Worm (Caenorhabditis elegans): ENCODE measurements around the gene ZK84.2.

- TF ChIP-seq nhr-28 (tag; optimal IDR thresholded peaks at IDR 0.05) (no peak), fkh-10 (GFP tag; optimal IDR thresholded peaks at IDR 0.05) (no peak), dpl-1 (GFP tag; optimal IDR thresholded peaks at IDR 0.05) (no peak), nhr-111 (GFP tag; optimal IDR thresholded peaks at IDR 0.05) (no peak)
These were observed 10.7 kb downstream of the ZK84.2 start, which contains the start of gene R12C12.9 for ce11 chrII:6024879-6025278.
